Fruit fly (Drosophila melanogaster): ENCODE measurements around the gene Grx1.

The Grx1 gene

DNA sequence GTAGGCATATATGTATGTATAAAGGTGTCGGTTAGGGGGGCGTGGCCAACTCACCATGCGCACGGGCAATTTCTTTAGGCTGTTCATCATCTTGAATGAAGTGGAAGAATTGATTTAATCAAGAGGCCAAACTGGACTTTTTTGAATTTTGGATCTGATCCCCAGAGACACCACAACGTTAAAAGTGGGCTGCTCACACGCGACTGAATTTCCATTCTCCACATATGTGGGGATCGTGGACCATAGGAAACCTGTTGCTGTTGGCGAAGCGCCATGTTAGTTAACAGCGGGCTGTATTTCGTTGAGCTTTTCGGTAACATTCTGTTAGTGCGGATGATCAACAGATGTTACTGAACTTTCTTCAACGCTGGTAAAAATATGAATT is 29.0 kb downstream of the Grx1 start, which contains the start of gene CG3902 (continued):
- TF ChIP-seq Dbx (GFP tag; IDR thresholded peaks at IDR 0.05) (peak; percentile 36; the same call in 1 of the 3 replicates), wek (GFP tag; optimal IDR thresholded peaks at IDR 0.05) (no peak), lilli (GFP tag; optimal IDR thresholded peaks at IDR 0.05) (peak; percentile 70), Deaf1 (tag; optimal IDR thresholded peaks at IDR 0.05) (peak; percentile 61), ato (GFP tag; IDR thresholded peaks at IDR 0.05; ENCODE audit: partially characterized antibody) (0 out of 2 replicates have a peak, but pooled peaks have one; percentile 41), stc (GFP tag; IDR thresholded peaks at IDR 0.05) (peak; percentile 13; the same call in 1 of the 2 replicates), CG3163 (GFP tag; optimal IDR thresholded peaks at IDR 0.05) (no peak), CG1603 (tag; optimal IDR thresholded peaks at IDR 0.05) (peak; percentile 29), E2f2 (GFP tag; IDR thresholded peaks at IDR 0.05) (peak; percentile 12; the same call in 1 of the 2 replicates), mld (GFP tag; IDR thresholded peaks at IDR 0.05; ENCODE audit: partially characterized antibody) (0 out of 3 replicates have a peak, but pooled peaks have one; percentile 56), nmo (GFP tag; optimal IDR thresholded peaks at IDR 0.05) (no peak), CG8359 (GFP tag; optimal IDR thresholded peaks at IDR 0.05; ENCODE audit: borderline replicate concordance) (no peak), CG6689 (GFP tag; IDR thresholded peaks at IDR 0.05) (no peak), pnt (GFP tag; optimal IDR thresholded peaks at IDR 0.05) (no peak), cad (GFP tag; optimal IDR thresholded peaks at IDR 0.05) (no peak), ttk (GFP tag; IDR thresholded peaks at IDR 0.05) (no peak), HmgZ (tag; optimal IDR thresholded peaks at IDR 0.05) (peak; percentile 63), ems (GFP tag; optimal IDR thresholded peaks at IDR 0.05) (peak; percentile 34), croc (GFP tag; conservative IDR thresholded peaks at IDR 0.05) (no peak), Hmx (GFP tag; optimal IDR thresholded peaks at IDR 0.05) (no peak), nerfin-1 (tag; optimal IDR thresholded peaks at IDR 0.05) (peak; percentile 6), lbe (GFP tag; optimal IDR thresholded peaks at IDR 0.05) (peak; percentile 32), mirr (GFP tag; optimal IDR thresholded peaks at IDR 0.05) (peak; percentile 12), sug (tag; optimal IDR thresholded peaks at IDR 0.05) (peak; percentile 57), CG12071 (GFP tag; optimal IDR thresholded peaks at IDR 0.05) (peak; percentile 37), kah (GFP tag; optimal IDR thresholded peaks at IDR 0.05) (peak; percentile 98), odd (GFP tag; optimal IDR thresholded peaks at IDR 0.05) (peak; percentile 43), sens (GFP tag) (peak; percentile 74), CG17829 (tag; optimal IDR thresholded peaks at IDR 0.05) (no peak), CG14965 (GFP tag; optimal IDR thresholded peaks at IDR 0.05; ENCODE audit: borderline replicate concordance) (no peak), CG2889 (GFP tag; IDR thresholded peaks at IDR 0.05) (no peak), dmrt11E (tag; optimal IDR thresholded peaks at IDR 0.05) (no peak), Dip3 (GFP tag; optimal IDR thresholded peaks at IDR 0.05) (no peak), CG12659 (GFP tag; optimal IDR thresholded peaks at IDR 0.05) (peak; percentile 49), CG7271 (tag; optimal IDR thresholded peaks at IDR 0.05) (no peak), danr (GFP tag; IDR thresholded peaks at IDR 0.05) (no peak), esg (GFP tag; conservative IDR thresholded peaks at IDR 0.05) (no peak), trem (tag; optimal IDR thresholded peaks at IDR 0.05) (no peak), cwo (GFP tag; optimal IDR thresholded peaks at IDR 0.05) (peak; percentile 76), zfh1 (GFP tag; IDR thresholded peaks at IDR 0.05) (0 out of 3 replicates have a peak, but pooled peaks have one; percentile 26), Nf-YB (GFP tag; optimal IDR thresholded peaks at IDR 0.05) (no peak), CG30431 (GFP tag; optimal IDR thresholded peaks at IDR 0.05) (no peak), CG34376 (GFP tag; optimal IDR thresholded peaks at IDR 0.05) (peak; percentile 72), da (GFP tag; optimal IDR thresholded peaks at IDR 0.05) (no peak), CG31441 (GFP tag; IDR thresholded peaks at IDR 0.05) (no peak), MBD-R2 (GFP tag; IDR thresholded peaks at IDR 0.05) (0 out of 2 replicates have a peak, but pooled peaks have one; percentile 8), vfl (GFP tag; optimal IDR thresholded peaks at IDR 0.05) (no peak), CG6765 (GFP tag; optimal IDR thresholded peaks at IDR 0.05) (peak; percentile 43), toy (GFP tag; IDR thresholded peaks at IDR 0.05) (no peak), ci (GFP tag; IDR thresholded peaks at IDR 0.05) (peak; percentile 83; the same call in 2 of the 3 replicates), Doc3 (GFP tag; IDR thresholded peaks at IDR 0.05; ENCODE audit: partially characterized antibody) (no peak)
